Worm (Caenorhabditis elegans): Measurements from ENCODE around the gene flp-32.

The flp-32 gene

DNA sequence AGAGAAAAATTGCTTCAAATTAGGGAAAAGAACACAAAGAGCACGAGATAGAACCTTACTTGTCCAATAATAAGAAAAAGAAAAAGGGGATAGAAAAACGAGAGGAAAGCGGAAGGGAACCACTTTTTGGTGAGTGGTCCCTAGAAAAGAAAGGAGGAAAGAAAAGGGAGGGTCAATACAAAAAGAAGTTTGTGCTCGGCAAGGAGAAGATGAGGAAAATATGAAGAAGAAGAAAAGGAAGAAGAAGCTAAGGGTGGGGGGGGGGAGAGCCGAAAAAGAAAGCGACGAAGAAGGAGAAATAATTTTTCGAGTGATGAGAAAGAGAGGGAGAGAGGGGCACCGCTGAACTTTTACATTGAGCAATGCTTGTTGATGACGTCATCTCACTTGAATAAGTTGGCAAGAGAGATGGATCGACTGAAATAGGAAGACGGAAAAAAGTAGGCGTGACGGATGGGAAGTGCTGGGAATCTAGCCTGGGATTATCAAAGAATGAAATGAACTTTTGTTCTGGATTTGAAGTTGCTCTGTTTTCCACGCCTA is 47.7 kb upstream of the flp-32 start:
- TF ChIP-seq dmd-4 (tag; optimal IDR thresholded peaks at IDR 0.05) (no peak), nhr-77 (tag; optimal IDR thresholded peaks at IDR 0.05) (no peak), nhr-129 (tag; optimal IDR thresholded peaks at IDR 0.05) (peak; percentile 50), skn-1 (tag; optimal IDR thresholded peaks at IDR 0.05) (no peak), blmp-1 (tag; optimal IDR thresholded peaks at IDR 0.05; ENCODE audit: insufficient read depth) (no peak), R02D3.7 (tag; optimal IDR thresholded peaks at IDR 0.05) (no peak), nhr-10 (tag; optimal IDR thresholded peaks at IDR 0.05) (no peak), nhr-11 (tag; optimal IDR thresholded peaks at IDR 0.05) (no peak), F13H6.1 (tag; optimal IDR thresholded peaks at IDR 0.05) (peak; percentile 73), peb-1 (tag; optimal IDR thresholded peaks at IDR 0.05) (no peak), ama-1 (optimal IDR thresholded peaks at IDR 0.05) (no peak), nhr-25 (tag; optimal IDR thresholded peaks at IDR 0.05) (no peak), sma-9 (GFP tag; optimal IDR thresholded peaks at IDR 0.05) (peak; percentile 90), sma-9 (tag; optimal IDR thresholded peaks at IDR 0.05) (no peak), nhr-237 (tag; optimal IDR thresholded peaks at IDR 0.05) (no peak), lin-39 (tag; optimal IDR thresholded peaks at IDR 0.05) (no peak), nhr-23 (tag; optimal IDR thresholded peaks at IDR 0.05) (no peak), Y55F3AM.14 (GFP tag; optimal IDR thresholded peaks at IDR 0.05) (peak; percentile 17), ceh-82 (tag; optimal IDR thresholded peaks at IDR 0.05) (no peak), nhr-21 (tag; optimal IDR thresholded peaks at IDR 0.05) (no peak), nhr-6 (tag; optimal IDR thresholded peaks at IDR 0.05) (peak; percentile 26), egl-27 (tag; optimal IDR thresholded peaks at IDR 0.05) (peak; percentile 66), crh-2 (tag; optimal IDR thresholded peaks at IDR 0.05) (peak; percentile 60), mdl-1 (tag; optimal IDR thresholded peaks at IDR 0.05) (peak; percentile 25 to 33), C34F6.9 (tag; optimal IDR thresholded peaks at IDR 0.05) (peak; percentile 56), unc-39 (tag; optimal IDR thresholded peaks at IDR 0.05) (no peak), ztf-11 (tag; optimal IDR thresholded peaks at IDR 0.05) (no peak), snpc-4 (tag; optimal IDR thresholded peaks at IDR 0.05) (peak; percentile 44), elt-3 (tag; optimal IDR thresholded peaks at IDR 0.05) (no peak), zag-1 (tag; optimal IDR thresholded peaks at IDR 0.05) (peak; percentile 82), mab-5 (tag; optimal IDR thresholded peaks at IDR 0.05) (peak; percentile 60), unc-62 (GFP tag; optimal IDR thresholded peaks at IDR 0.05) (no peak), nhr-12 (tag; optimal IDR thresholded peaks at IDR 0.05) (no peak), sem-4 (tag; optimal IDR thresholded peaks at IDR 0.05) (no peak), elt-1 (tag; optimal IDR thresholded peaks at IDR 0.05) (no peak), lin-11 (tag; optimal IDR thresholded peaks at IDR 0.05) (no peak), gmeb-1 (tag; optimal IDR thresholded peaks at IDR 0.05) (no peak), aly-2 (tag; optimal IDR thresholded peaks at IDR 0.05) (no peak), lsy-2 (tag; optimal IDR thresholded peaks at IDR 0.05) (peak in 1 of 2 experiments; percentile 59), sma-3 (GFP tag; optimal IDR thresholded peaks at IDR 0.05) (no peak), unc-55 (GFP tag; optimal IDR thresholded peaks at IDR 0.05) (peak; percentile 91), ztf-4 (tag; optimal IDR thresholded peaks at IDR 0.05) (no peak), lin-13 (GFP tag; optimal IDR thresholded peaks at IDR 0.05) (no peak), alr-1 (tag; optimal IDR thresholded peaks at IDR 0.05) (no peak), ceh-16 (tag; optimal IDR thresholded peaks at IDR 0.05) (no peak), ZK546.5 (tag; optimal IDR thresholded peaks at IDR 0.05) (no peak), mbf-1 (tag; optimal IDR thresholded peaks at IDR 0.05) (no peak), fos-1 (tag; optimal IDR thresholded peaks at IDR 0.05) (peak; percentile 7), ztf-1 (GFP tag; conservative IDR thresholded peaks at IDR 0.05) (no peak)
